Fruit fly (Drosophila melanogaster): Measurements from ENCODE around the gene OdsH.

Gene OdsH

DNA sequence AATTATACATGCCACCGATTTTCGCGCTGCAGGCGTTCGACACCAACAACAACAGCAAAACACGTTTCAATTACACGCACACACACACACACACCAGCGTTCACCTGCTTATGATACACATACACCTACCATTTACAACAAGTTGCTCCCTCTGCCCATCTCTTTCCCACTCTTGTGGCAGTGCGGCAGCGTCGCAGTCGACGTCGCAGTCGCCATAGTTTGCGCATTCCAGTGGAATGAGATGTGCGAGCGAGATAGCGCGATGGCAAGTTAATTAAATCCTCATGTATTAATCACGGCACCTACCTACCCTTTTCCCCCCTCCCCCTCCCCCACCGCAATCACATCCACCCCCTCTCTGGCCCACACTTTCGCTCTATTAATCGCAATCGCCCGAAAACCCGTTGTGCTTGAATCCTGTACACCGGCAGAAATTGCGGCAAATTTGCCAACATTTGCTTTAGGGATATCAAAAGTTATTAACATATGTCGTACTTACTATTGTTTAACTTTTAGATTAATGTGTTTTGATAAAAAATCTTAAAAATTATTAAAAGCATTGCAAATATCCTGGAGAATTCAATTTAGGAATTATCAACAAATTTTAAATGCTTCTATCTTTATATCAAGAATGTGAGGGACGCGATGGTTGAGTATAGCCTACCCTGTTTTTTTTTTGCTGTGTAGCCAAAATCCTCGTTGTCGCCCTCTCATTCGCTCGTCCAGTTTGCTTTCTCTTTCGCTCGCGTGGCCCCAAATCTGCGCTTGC, 11.7 kb downstream of the OdsH start (continued):
- TF ChIP-seq CG9437 (GFP tag; optimal IDR thresholded peaks at IDR 0.05) (peak; percentile 15), ssp (GFP tag; IDR thresholded peaks at IDR 0.05) (peak; percentile 40; the same call in 1 of the 2 replicates), ranshi (GFP tag; IDR thresholded peaks at IDR 0.05) (no peak; the same call in 1 of the 2 replicates), CG9727 (GFP tag; optimal IDR thresholded peaks at IDR 0.05) (peak; percentile 63), lola (GFP tag; optimal IDR thresholded peaks at IDR 0.05) (peak in 1 of 3 experiments; percentile 38), sob (GFP tag; IDR thresholded peaks at IDR 0.05) (peak; percentile 27; the same call in 1 of the 2 replicates), Mes4 (GFP tag; optimal IDR thresholded peaks at IDR 0.05) (no peak), CG30431 (GFP tag; optimal IDR thresholded peaks at IDR 0.05) (peak; percentile 41), Gug (GFP tag; IDR thresholded peaks at IDR 0.05) (no peak; the same call in 3 of the 4 replicates), cas (GFP tag; IDR thresholded peaks at IDR 0.05) (no peak), Hand (GFP tag; optimal IDR thresholded peaks at IDR 0.05) (peak; percentile 28), CG2116 (GFP tag; optimal IDR thresholded peaks at IDR 0.05) (no peak), aop (GFP tag; IDR thresholded peaks at IDR 0.05) (no peak), CG14860 (GFP tag; IDR thresholded peaks at IDR 0.05; ENCODE audit: partially characterized antibody) (no peak), CG10147 (GFP tag; optimal IDR thresholded peaks at IDR 0.05) (peak; percentile 14), pnt (GFP tag; optimal IDR thresholded peaks at IDR 0.05) (peak; percentile 13), vvl (GFP tag; IDR thresholded peaks at IDR 0.05) (peak; percentile 69), sd (tag; optimal IDR thresholded peaks at IDR 0.05) (peak; percentile 62), pros (GFP tag; optimal IDR thresholded peaks at IDR 0.05) (no peak), ftz-f1 (GFP tag; optimal IDR thresholded peaks at IDR 0.05) (no peak), ems (GFP tag; optimal IDR thresholded peaks at IDR 0.05) (no peak), CG6254 (GFP tag; optimal IDR thresholded peaks at IDR 0.05) (peak; percentile 15), CG14667 (GFP tag; IDR thresholded peaks at IDR 0.05) (0 out of 2 replicates have a peak, but pooled peaks have one; percentile 20), CG11085 (GFP tag; IDR thresholded peaks at IDR 0.05) (no peak), lilli (GFP tag; optimal IDR thresholded peaks at IDR 0.05) (peak; percentile 33), CG10209 (GFP tag; optimal IDR thresholded peaks at IDR 0.05) (peak; percentile 24), CG12659 (GFP tag; optimal IDR thresholded peaks at IDR 0.05) (peak; percentile 15), pita (GFP tag; optimal IDR thresholded peaks at IDR 0.05) (no peak), Tbp (GFP tag; optimal IDR thresholded peaks at IDR 0.05) (no peak), lab (GFP tag; optimal IDR thresholded peaks at IDR 0.05) (peak; percentile 61), CG7745 (tag; optimal IDR thresholded peaks at IDR 0.05) (no peak), Ada2b (GFP tag; IDR thresholded peaks at IDR 0.05) (peak; percentile 21; the same call in 1 of the 2 replicates), CG12942 (GFP tag; optimal IDR thresholded peaks at IDR 0.05) (peak; percentile 5), chinmo (GFP tag; IDR thresholded peaks at IDR 0.05; ENCODE audit: partially characterized antibody) (no peak), TFAM (GFP tag; optimal IDR thresholded peaks at IDR 0.05) (no peak), CG13424 (tag; optimal IDR thresholded peaks at IDR 0.05) (peak; percentile 52), Hr3 (GFP tag; optimal IDR thresholded peaks at IDR 0.05) (peak; percentile 23), CG17328 (GFP tag; IDR thresholded peaks at IDR 0.05) (no peak), CG12391 (tag; optimal IDR thresholded peaks at IDR 0.05) (peak; percentile 47), Blimp-1 (GFP tag; optimal IDR thresholded peaks at IDR 0.05) (peak; percentile 32), danr (GFP tag; IDR thresholded peaks at IDR 0.05) (0 out of 2 replicates have a peak, but pooled peaks have one; percentile 34), crp (GFP tag; optimal IDR thresholded peaks at IDR 0.05) (no peak), CoRest (tag; optimal IDR thresholded peaks at IDR 0.05) (peak; percentile 43), Abd-B (GFP tag; optimal IDR thresholded peaks at IDR 0.05) (peak; percentile 45), CG2678 (tag; optimal IDR thresholded peaks at IDR 0.05) (peak; percentile 69), slou (GFP tag; optimal IDR thresholded peaks at IDR 0.05) (peak; percentile 51), Oli (tag; optimal IDR thresholded peaks at IDR 0.05) (peak; percentile 49), nau (GFP tag; optimal IDR thresholded peaks at IDR 0.05) (no peak)
